Worm (Caenorhabditis elegans): ENCODE data around the gene tbc-6.

tbc-6 gene

DNA sequence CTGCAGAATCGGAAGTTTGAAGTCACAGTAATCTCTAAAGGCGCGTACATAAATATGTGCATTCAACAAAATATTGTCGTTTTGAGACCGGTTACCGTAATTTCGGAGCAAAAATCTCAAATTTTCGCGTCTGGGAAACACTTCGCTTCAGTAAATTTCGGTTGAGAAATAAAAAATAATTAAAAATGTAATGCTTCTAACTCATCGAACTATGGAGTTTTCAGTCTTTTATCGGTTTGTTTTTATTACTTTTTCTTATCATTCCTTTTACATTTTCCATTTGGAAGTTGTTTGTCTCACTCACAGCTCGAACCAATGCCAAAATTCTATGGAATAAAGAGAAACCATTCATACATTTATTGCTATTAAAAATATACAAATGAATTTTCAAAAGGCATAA, 40.3 kb downstream of the tbc-6 start (continued):
- TF ChIP-seq sup-37 (GFP tag; optimal IDR thresholded peaks at IDR 0.05) (no peak), nhr-85 (tag) (peak; percentile 17), F16B12.6 (tag; optimal IDR thresholded peaks at IDR 0.05) (no peak), fos-1 (tag; optimal IDR thresholded peaks at IDR 0.05) (no peak), nhr-77 (tag; optimal IDR thresholded peaks at IDR 0.05) (no peak), snu-23 (GFP tag; optimal IDR thresholded peaks at IDR 0.05) (peak; percentile 89), vab-15 (tag; optimal IDR thresholded peaks at IDR 0.05) (no peak), lir-3 (tag; optimal IDR thresholded peaks at IDR 0.05; ENCODE audit: poor library complexity) (peak; percentile 46), ceh-63 (GFP tag; optimal IDR thresholded peaks at IDR 0.05) (no peak), aly-2 (tag; optimal IDR thresholded peaks at IDR 0.05) (peak; percentile 99), dsc-1 (tag; optimal IDR thresholded peaks at IDR 0.05) (no peak), skn-1 (tag; optimal IDR thresholded peaks at IDR 0.05) (no peak), nhr-47 (tag; optimal IDR thresholded peaks at IDR 0.05) (peak; percentile 58), nhr-19 (GFP tag; conservative IDR thresholded peaks at IDR 0.05) (peak; percentile 74), tbx-2 (tag; optimal IDR thresholded peaks at IDR 0.05) (peak; percentile 70), lin-13 (GFP tag; optimal IDR thresholded peaks at IDR 0.05) (peak; percentile 18), pax-3 (tag; optimal IDR thresholded peaks at IDR 0.05) (peak; percentile 70), lin-35 (GFP tag; optimal IDR thresholded peaks at IDR 0.05) (peak in 1 of 2 experiments; percentile 72), nhr-71 (tag; optimal IDR thresholded peaks at IDR 0.05) (peak; percentile 84), blmp-1 (tag; optimal IDR thresholded peaks at IDR 0.05) (no peak), unc-62 (GFP tag; optimal IDR thresholded peaks at IDR 0.05) (no peak), ceh-90 (tag; optimal IDR thresholded peaks at IDR 0.05) (no peak), lin-14 (GFP tag; optimal IDR thresholded peaks at IDR 0.05) (peak; percentile 51), hlh-4 (tag; optimal IDR thresholded peaks at IDR 0.05) (no peak), nhr-28 (tag; optimal IDR thresholded peaks at IDR 0.05) (no peak), lin-39 (tag; optimal IDR thresholded peaks at IDR 0.05) (peak; percentile 42), zip-4 (GFP tag; optimal IDR thresholded peaks at IDR 0.05) (peak; percentile 33), ceh-88 (GFP tag; IDR thresholded peaks at IDR 0.05) (peak; percentile 59), C04F5.9 (tag; optimal IDR thresholded peaks at IDR 0.05) (peak; percentile 33), lsy-2 (tag; optimal IDR thresholded peaks at IDR 0.05) (peak; percentile 21 to 55), pqm-1 (tag; optimal IDR thresholded peaks at IDR 0.05) (no peak), dpl-1 (GFP tag; optimal IDR thresholded peaks at IDR 0.05) (peak in 1 of 3 experiments; percentile 18), egl-13 (tag; optimal IDR thresholded peaks at IDR 0.05) (no peak), ces-1 (GFP tag; optimal IDR thresholded peaks at IDR 0.05) (no peak), hpl-2 (GFP tag; optimal IDR thresholded peaks at IDR 0.05) (no peak), aha-1 (tag; optimal IDR thresholded peaks at IDR 0.05) (no peak), irx-1 (tag; optimal IDR thresholded peaks at IDR 0.05) (peak; percentile 2), jun-1 (tag; optimal IDR thresholded peaks at IDR 0.05) (no peak), egl-27 (tag; optimal IDR thresholded peaks at IDR 0.05) (no peak), unc-130 (tag; optimal IDR thresholded peaks at IDR 0.05) (no peak), lin-15B (tag; optimal IDR thresholded peaks at IDR 0.05) (no peak), nhr-11 (tag; optimal IDR thresholded peaks at IDR 0.05) (no peak), ets-5 (GFP tag; IDR thresholded peaks at IDR 0.05) (no peak), nhr-12 (tag; optimal IDR thresholded peaks at IDR 0.05) (no peak)

Measured in whole organism, L1 larva.